Worm (Caenorhabditis elegans): ENCODE measurements around the gene F11C7.6.

DNA sequence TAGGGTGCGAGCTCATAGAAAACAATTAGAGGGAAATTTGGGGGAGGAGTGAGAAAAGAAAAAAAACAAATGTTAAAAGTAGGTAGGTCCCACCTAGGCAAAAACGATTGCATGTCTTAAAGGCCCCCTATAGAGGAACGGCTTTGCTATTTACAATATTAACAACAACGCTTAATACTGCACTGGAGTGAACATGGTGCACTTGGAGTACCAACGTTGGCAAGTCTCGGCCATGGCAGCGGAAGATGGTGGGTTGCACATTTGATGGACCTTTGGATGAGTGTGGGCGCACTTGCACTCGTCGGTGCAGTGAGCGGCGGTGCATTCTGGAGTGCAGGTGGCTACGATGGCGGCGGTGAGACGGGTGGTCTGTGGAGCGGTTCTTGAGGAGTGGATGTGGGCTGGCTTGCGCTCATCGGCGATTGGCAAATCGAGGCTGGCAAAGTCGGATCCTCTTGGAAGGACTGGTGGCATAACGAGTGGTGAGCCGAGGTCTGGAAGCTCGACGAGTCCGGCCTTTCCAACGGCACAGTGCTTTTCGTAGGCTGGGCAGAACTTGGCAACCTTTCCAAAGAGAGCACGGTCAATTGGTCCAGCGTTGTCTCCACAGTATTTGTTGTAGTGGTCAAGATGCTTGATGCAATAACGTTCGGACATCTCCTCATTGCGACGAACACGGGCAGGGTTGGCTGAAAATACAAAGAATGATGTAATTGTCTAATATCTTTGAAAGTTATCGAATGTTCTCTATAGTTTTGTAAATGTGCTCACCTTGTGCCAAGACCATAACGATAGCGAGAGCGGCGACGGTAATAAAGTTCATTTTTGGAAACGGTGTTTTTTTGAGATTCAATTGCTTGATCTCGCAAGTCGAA lies 19.5 kb downstream of the F11C7.6 start:
- TF ChIP-seq lin-13 (tag; optimal IDR thresholded peaks at IDR 0.05) (no peak), nhr-76 (tag; optimal IDR thresholded peaks at IDR 0.05) (no peak), ztf-11 (tag; optimal IDR thresholded peaks at IDR 0.05) (no peak), mab-5 (tag; optimal IDR thresholded peaks at IDR 0.05) (no peak), snpc-4 (tag; optimal IDR thresholded peaks at IDR 0.05) (no peak), elt-1 (tag; optimal IDR thresholded peaks at IDR 0.05; ENCODE audit: borderline replicate concordance, insufficient read depth) (no peak), sptf-1 (tag; optimal IDR thresholded peaks at IDR 0.05) (no peak), nhr-12 (tag; optimal IDR thresholded peaks at IDR 0.05) (no peak), ceh-83 (GFP tag; optimal IDR thresholded peaks at IDR 0.05) (no peak), lsy-2 (tag; optimal IDR thresholded peaks at IDR 0.05) (no peak), unc-62 (GFP tag; optimal IDR thresholded peaks at IDR 0.05) (no peak), elt-3 (tag; optimal IDR thresholded peaks at IDR 0.05) (no peak)
